Fruit fly (Drosophila melanogaster): ENCODE measurements around the gene Ccdc85.

Gene Ccdc85

DNA sequence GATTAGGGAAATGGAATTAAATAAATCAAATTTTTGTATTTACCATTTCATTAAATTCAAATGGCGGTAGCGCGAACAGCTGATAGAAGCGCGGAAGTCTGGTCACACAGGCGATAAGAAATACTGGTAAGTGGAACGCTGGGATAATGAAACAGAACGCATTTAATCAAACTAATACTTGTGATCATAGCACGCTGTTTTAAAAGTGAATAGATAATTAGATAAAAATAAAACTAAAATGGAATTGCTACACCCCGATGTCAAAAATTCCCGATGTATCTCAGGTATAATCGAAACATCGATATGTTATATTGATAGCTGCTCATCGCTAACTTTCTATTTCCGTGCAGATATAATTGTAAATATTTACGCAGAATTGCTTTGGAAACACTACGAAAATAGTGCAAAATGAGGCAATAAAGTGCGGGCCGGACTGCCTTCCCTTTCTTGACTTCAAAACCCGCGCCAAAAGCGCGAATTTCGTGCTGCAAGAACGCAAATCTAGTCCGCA lies 6.4 kb upstream of the Ccdc85 start, which contains the start of the genes okr and CG3558:
Gene okr, minus strand, starts transcription at position 96 of the 511 bp plus-strand sequence.
Gene CG3558, plus strand, starts transcription at position 207 of the 511 bp plus-strand sequence.
- TF ChIP-seq CG6689 (GFP tag; IDR thresholded peaks at IDR 0.05) = no peak
- peak; percentile 72 for TF ChIP-seq Dref (GFP tag; IDR thresholded peaks at IDR 0.05)
- peak; percentile 91 for TF ChIP-seq trem (tag; optimal IDR thresholded peaks at IDR 0.05)
- TF ChIP-seq CG6791 (GFP tag; IDR thresholded peaks at IDR 0.05; ENCODE audit: partially characterized antibody) = peak; percentile 73
- TF ChIP-seq CG17385 (GFP tag; optimal IDR thresholded peaks at IDR 0.05) = no peak
- TF ChIP-seq Opbp (GFP tag; IDR thresholded peaks at IDR 0.05; ENCODE audit: partially characterized antibody) = peak; percentile 69; the same call in 2 of the 3 replicates
- TF ChIP-seq Scr (GFP tag; IDR thresholded peaks at IDR 0.05; ENCODE audit: partially characterized antibody) = peak; percentile 87
- peak; percentile 26 for TF ChIP-seq YL-1 (GFP tag; optimal IDR thresholded peaks at IDR 0.05)
- no peak for TF ChIP-seq fru (optimal IDR thresholded peaks at IDR 0.05)
- peak; percentile 76 for TF ChIP-seq CG30020 (tag; optimal IDR thresholded peaks at IDR 0.05)
- peak in 1 of 3 experiments; percentile 7 for TF ChIP-seq lola (GFP tag; optimal IDR thresholded peaks at IDR 0.05)
- TF ChIP-seq MBD-R2 (GFP tag; IDR thresholded peaks at IDR 0.05) = peak; percentile 80
- no peak for TF ChIP-seq CG8089 (GFP tag; optimal IDR thresholded peaks at IDR 0.05)
- TF ChIP-seq Poxn (GFP tag; IDR thresholded peaks at IDR 0.05) = no peak
- TF ChIP-seq p53 (GFP tag; optimal IDR thresholded peaks at IDR 0.05) = no peak
- no peak for TF ChIP-seq slbo (GFP tag; IDR thresholded peaks at IDR 0.05)
- TF ChIP-seq sna (GFP tag; IDR thresholded peaks at IDR 0.05; ENCODE audit: partially characterized antibody) = peak; percentile 77
- peak; percentile 71 for TF ChIP-seq pzg (GFP tag; optimal IDR thresholded peaks at IDR 0.05)
- peak; percentile 32 for TF ChIP-seq Bteb2 (GFP tag; optimal IDR thresholded peaks at IDR 0.05)
- peak; percentile 69 for TF ChIP-seq nerfin-2 (GFP tag; IDR thresholded peaks at IDR 0.05; ENCODE audit: partially characterized antibody)
- TF ChIP-seq knrl (GFP tag; IDR thresholded peaks at IDR 0.05; ENCODE audit: partially characterized antibody) = peak; percentile 83
- no peak for TF ChIP-seq maf-S (GFP tag; optimal IDR thresholded peaks at IDR 0.05)
- TF ChIP-seq MESR4 (GFP tag; optimal IDR thresholded peaks at IDR 0.05) = peak; percentile 72
- TF ChIP-seq D19B (GFP tag; optimal IDR thresholded peaks at IDR 0.05) = no peak
- no peak for TF ChIP-seq corto (GFP tag; optimal IDR thresholded peaks at IDR 0.05)
- peak; percentile 89 for TF ChIP-seq Sry-δ (GFP tag; optimal IDR thresholded peaks at IDR 0.05)
- no peak for TF ChIP-seq scrt (GFP tag; optimal IDR thresholded peaks at IDR 0.05)
- peak; percentile 21 for TF ChIP-seq lilli (GFP tag; optimal IDR thresholded peaks at IDR 0.05)
- peak; percentile 93 for TF ChIP-seq Dll (GFP tag; IDR thresholded peaks at IDR 0.05; ENCODE audit: partially characterized antibody)
- peak; percentile 74 for TF ChIP-seq stwl (tag; optimal IDR thresholded peaks at IDR 0.05)
- TF ChIP-seq CG14710 (tag; optimal IDR thresholded peaks at IDR 0.05) = peak; percentile 59
- no peak for TF ChIP-seq CG13296 (GFP tag; optimal IDR thresholded peaks at IDR 0.05)
- TF ChIP-seq usp (GFP tag; optimal IDR thresholded peaks at IDR 0.05) = no peak
- TF ChIP-seq twi (tag; optimal IDR thresholded peaks at IDR 0.05) = no peak
- TF ChIP-seq crp (GFP tag; optimal IDR thresholded peaks at IDR 0.05) = peak; percentile 70 to 95
- TF ChIP-seq Taf1 (GFP tag; IDR thresholded peaks at IDR 0.05) = no peak
- TF ChIP-seq HHEX (GFP tag; optimal IDR thresholded peaks at IDR 0.05) = no peak
- TF ChIP-seq pan (optimal IDR thresholded peaks at IDR 0.05) = no peak
- TF ChIP-seq pan (GFP tag; optimal IDR thresholded peaks at IDR 0.05 in 1 of 2, IDR thresholded peaks at IDR 0.05 in 1 of 2) = no peak
- TF ChIP-seq dan (GFP tag; IDR thresholded peaks at IDR 0.05) = no peak
- TF ChIP-seq grau (tag; optimal IDR thresholded peaks at IDR 0.05) = peak; percentile 24
- TF ChIP-seq CG11504 (tag; optimal IDR thresholded peaks at IDR 0.05) = no peak
- TF ChIP-seq inv (GFP tag; IDR thresholded peaks at IDR 0.05; ENCODE audit: partially characterized antibody) = peak; percentile 72
- TF ChIP-seq CG2116 (GFP tag; optimal IDR thresholded peaks at IDR 0.05) = peak; percentile 85
- TF ChIP-seq CG10959 (GFP tag; IDR thresholded peaks at IDR 0.05) = no peak
- TF ChIP-seq CG1529 (GFP tag; optimal IDR thresholded peaks at IDR 0.05) = no peak
- peak; percentile 85 for TF ChIP-seq sens (GFP tag)
- peak; percentile 78 for TF ChIP-seq HLH4C (GFP tag; IDR thresholded peaks at IDR 0.05; ENCODE audit: partially characterized antibody)
- TF ChIP-seq CG4617 (GFP tag; optimal IDR thresholded peaks at IDR 0.05; ENCODE audit: borderline replicate concordance) = no peak
- TF ChIP-seq CG1647 (GFP tag; optimal IDR thresholded peaks at IDR 0.05) = peak; percentile 19

All from whole organism, embryonic.